Worm (Caenorhabditis elegans) whole organism, mixed stage, embryonic: ENCODE data around the gene arrd-11.

Source experiments
- M03D4.4 ChIP-seq: sonication (generic microtip); optimal IDR thresholded peaks from 2 replicates; lab custom pipeline; 2017; ENCODE audit warnings: mild to moderate bottlenecking, missing genetic modification characterization, missing compliant biosample characterization
- bed-3 ChIP-seq: fragments of 200-800 bp; sonication (Bioruptor generic); optimal IDR thresholded peaks from 3 replicates; lab custom pipeline; 2018; ENCODE audit warnings: mild to moderate bottlenecking, missing genetic modification characterization, moderate library complexity, missing compliant biosample characterization
- blmp-1 ChIP-seq: fragments of 150-350 bp; optimal IDR thresholded peaks from 2 replicates; lab custom pipeline; 2014; ENCODE audit warnings: missing biosample characterization, missing genetic modification characterization
- ceh-39 ChIP-seq: fragments of 150-350 bp; optimal IDR thresholded peaks from 2 replicates; lab custom pipeline; 2014; ENCODE audit warnings: missing biosample characterization, missing genetic modification characterization
- ceh-43 ChIP-seq: fragments of 200-800 bp; sonication (Bioruptor generic); optimal IDR thresholded peaks from 2 replicates; lab custom pipeline; 2018; ENCODE audit warnings: mild to moderate bottlenecking, missing genetic modification characterization, moderate library complexity, missing compliant biosample characterization
- ceh-83 ChIP-seq: fragments of 200-800 bp; sonication (Bioruptor generic); optimal IDR thresholded peaks from 2 replicates; lab custom pipeline; 2018; ENCODE audit warnings: mild to moderate bottlenecking, missing genetic modification characterization, missing compliant biosample characterization
- ces-1 ChIP-seq: fragments of 150-350 bp; optimal IDR thresholded peaks from 2 replicates; lab custom pipeline; 2014; ENCODE audit warnings: missing biosample characterization, missing genetic modification reagents, missing genetic modification characterization
- cnd-1 ChIP-seq: fragments of 200-800 bp; sonication (Bioruptor generic); optimal IDR thresholded peaks from 2 replicates; lab custom pipeline; 2018; ENCODE audit warnings: mild to moderate bottlenecking, missing genetic modification characterization, missing compliant biosample characterization
- drap-1 ChIP-seq: fragments of 200-800 bp; sonication (Bioruptor generic); optimal IDR thresholded peaks from 3 replicates; lab custom pipeline; 2018; ENCODE audit warnings: mild to moderate bottlenecking, missing genetic modification characterization, missing compliant biosample characterization
- elt-1 ChIP-seq: sonication (generic microtip); optimal IDR thresholded peaks from 2 replicates; lab custom pipeline; 2017; ENCODE audit warnings: missing genetic modification characterization, mild to moderate bottlenecking, missing compliant biosample characterization, antibody characterized with exemption, moderate library complexity, borderline replicate concordance; ENCODE audit not compliant: insufficient read depth
- elt-3 ChIP-seq: fragments of 150-350 bp; optimal IDR thresholded peaks from 2 replicates; lab custom pipeline; 2014; ENCODE audit warnings: missing biosample characterization, missing genetic modification characterization
- flh-1 ChIP-seq: fragments of 200-800 bp; sonication (Bioruptor generic); optimal IDR thresholded peaks from 2 replicates; lab custom pipeline; 2018; ENCODE audit warnings: mild to moderate bottlenecking, missing genetic modification characterization, moderate library complexity, missing compliant biosample characterization
- ham-2 ChIP-seq: fragments of 200-800 bp; sonication (Bioruptor generic); optimal IDR thresholded peaks from 2 replicates; lab custom pipeline; 2018; ENCODE audit warnings: mild to moderate bottlenecking, missing genetic modification characterization, missing compliant biosample characterization
- hlh-1 ChIP-seq: fragments of 150-350 bp; optimal IDR thresholded peaks from 2 replicates; lab custom pipeline; 2014; ENCODE audit warnings: missing biosample characterization, missing genetic modification reagents, missing genetic modification characterization
- lin-13 ChIP-seq: fragments of 150-350 bp; optimal IDR thresholded peaks from 2 replicates; lab custom pipeline; 2014; ENCODE audit warnings: missing biosample characterization, missing genetic modification characterization
- lin-32 ChIP-seq: fragments of 200-800 bp; sonication (Bioruptor generic); optimal IDR thresholded peaks from 2 replicates; lab custom pipeline; 2018; ENCODE audit warnings: mild to moderate bottlenecking, missing genetic modification characterization, missing compliant biosample characterization
- lsy-2 ChIP-seq: fragments of 150-350 bp; optimal IDR thresholded peaks from 2 replicates; lab custom pipeline; 2014; ENCODE audit warnings: missing biosample characterization, missing genetic modification characterization
- mab-5 ChIP-seq: fragments of 150-350 bp; optimal IDR thresholded peaks from 2 replicates; lab custom pipeline; 2014; ENCODE audit warnings: missing biosample characterization, missing genetic modification characterization
- mep-1 ChIP-seq: fragments of 150-350 bp; optimal IDR thresholded peaks from 2 replicates; lab custom pipeline; 2017; ENCODE audit warnings: missing biosample characterization, missing genetic modification reagents, missing genetic modification characterization, inconsistent platforms
- mls-2 ChIP-seq: sonication (generic microtip); optimal IDR thresholded peaks from 2 replicates; lab custom pipeline; 2016; ENCODE audit warnings: mild to moderate bottlenecking, missing genetic modification characterization, moderate library complexity, missing compliant biosample characterization
- nhr-12 ChIP-seq: fragments of 150-350 bp; optimal IDR thresholded peaks from 2 replicates; lab custom pipeline; 2014; ENCODE audit warnings: missing biosample characterization, missing genetic modification characterization
- nhr-2 ChIP-seq: fragments of 150-350 bp; optimal IDR thresholded peaks from 2 replicates; lab custom pipeline; 2014; ENCODE audit warnings: missing biosample characterization, missing genetic modification characterization
- nhr-237 ChIP-seq: fragments of 150-350 bp; optimal IDR thresholded peaks from 2 replicates; lab custom pipeline; 2014; ENCODE audit warnings: missing biosample characterization, missing genetic modification characterization
- nhr-28 ChIP-seq: fragments of 150-350 bp; optimal IDR thresholded peaks from 2 replicates; lab custom pipeline; 2014; ENCODE audit warnings: missing biosample characterization, missing genetic modification characterization
- nhr-76 ChIP-seq: sonication (generic microtip); optimal IDR thresholded peaks from 2 replicates; lab custom pipeline; 2017; ENCODE audit warnings: missing biosample characterization, missing genetic modification characterization
- pha-4 ChIP-seq: fragments of 150-350 bp; optimal IDR thresholded peaks from 2 replicates; lab custom pipeline; 2018; ENCODE audit warnings: missing biosample characterization, missing genetic modification reagents, missing genetic modification characterization
- sem-2 ChIP-seq: fragments of 200-800 bp; sonication (Bioruptor generic); optimal IDR thresholded peaks from 2 replicates; lab custom pipeline; 2018; ENCODE audit warnings: mild to moderate bottlenecking, missing genetic modification characterization, missing compliant biosample characterization
- snpc-4 ChIP-seq: fragments of 150-350 bp; optimal IDR thresholded peaks from 2 replicates; lab custom pipeline; 2014; ENCODE audit warnings: missing biosample characterization, missing genetic modification characterization
- sptf-1 ChIP-seq: sonication (generic microtip); optimal IDR thresholded peaks from 2 replicates; lab custom pipeline; 2017; ENCODE audit warnings: mild to moderate bottlenecking, missing genetic modification characterization, moderate library complexity, missing compliant biosample characterization
- tbx-8 ChIP-seq: fragments of 200-800 bp; sonication (Bioruptor generic); optimal IDR thresholded peaks from 2 replicates; lab custom pipeline; 2018; ENCODE audit warnings: mild to moderate bottlenecking, missing genetic modification characterization, moderate library complexity, missing compliant biosample characterization
- unc-120 ChIP-seq: sonication (generic microtip); optimal IDR thresholded peaks from 2 replicates; lab custom pipeline; 2017; ENCODE audit warnings: missing genetic modification characterization, missing compliant biosample characterization; ENCODE audit not compliant: poor library complexity, severe bottlenecking
- unc-39 ChIP-seq: fragments of 150-350 bp; optimal IDR thresholded peaks from 2 replicates; lab custom pipeline; 2014; ENCODE audit warnings: missing biosample characterization, missing genetic modification characterization
- unc-62 ChIP-seq: fragments of 150-350 bp; optimal IDR thresholded peaks from 2 replicates; lab custom pipeline; 2014; ENCODE audit warnings: missing biosample characterization, missing genetic modification reagents, missing genetic modification characterization
- zip-8 ChIP-seq: fragments of 150-350 bp; optimal IDR thresholded peaks from 2 replicates; lab custom pipeline; 2014; ENCODE audit warnings: missing biosample characterization, missing genetic modification characterization
- ztf-11 ChIP-seq: fragments of 150-350 bp; optimal IDR thresholded peaks from 2 replicates; lab custom pipeline; 2014; ENCODE audit warnings: missing biosample characterization, missing genetic modification characterization

Gene arrd-11

DNA sequence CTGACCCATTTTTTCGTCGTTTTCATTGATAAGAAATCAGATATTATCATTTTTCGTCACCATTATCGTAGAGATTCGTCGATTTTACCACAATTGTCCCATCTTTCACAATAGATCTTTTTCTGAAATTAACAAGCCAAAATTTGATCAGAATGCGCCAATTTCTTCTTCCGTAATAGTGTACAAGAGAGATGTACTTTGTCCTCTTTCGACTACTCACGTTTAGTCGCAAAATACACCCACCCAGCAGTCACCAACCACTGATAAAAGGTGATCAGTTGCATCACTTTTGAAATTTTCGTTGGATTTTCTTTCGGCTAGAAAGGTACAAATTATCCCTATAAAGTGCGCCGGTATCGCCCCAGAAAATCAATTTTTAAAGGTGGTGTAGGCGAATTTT is 30.6 kb upstream of the arrd-11 start:
- TF ChIP-seq lin-32 (GFP tag; lab: Kevin White, UChicago), result no peak
- no peak for TF ChIP-seq ceh-39 (tag; lab: Kevin White, UChicago)
- TF ChIP-seq sem-2 (GFP tag; lab: Kevin White, UChicago), result no peak
- TF ChIP-seq pha-4 (tag; lab: Kevin White, UChicago), result no peak
- TF ChIP-seq unc-39, result no peak
- no peak for TF ChIP-seq snpc-4 (tag; lab: Kevin White, UChicago)
- TF ChIP-seq nhr-76 (tag; lab: Kevin White, UChicago), result no peak
- TF ChIP-seq unc-62 (GFP tag; lab: Kevin White, UChicago), result no peak
- TF ChIP-seq M03D4.4 (tag; lab: Kevin White, UChicago), result no peak
- TF ChIP-seq unc-120 (tag; lab: Kevin White, UChicago), result no peak
- TF ChIP-seq hlh-1 (tag; lab: Kevin White, UChicago), result no peak
- no peak for TF ChIP-seq mab-5 (tag; lab: Kevin White, UChicago)
- TF ChIP-seq flh-1 (GFP tag; lab: Kevin White, UChicago), result no peak
- TF ChIP-seq elt-1, result no peak
- TF ChIP-seq ztf-11, result no peak
- no peak for TF ChIP-seq nhr-12 (tag; lab: Kevin White, UChicago)
- TF ChIP-seq blmp-1 (tag; lab: Kevin White, UChicago), result no peak

DNA sequence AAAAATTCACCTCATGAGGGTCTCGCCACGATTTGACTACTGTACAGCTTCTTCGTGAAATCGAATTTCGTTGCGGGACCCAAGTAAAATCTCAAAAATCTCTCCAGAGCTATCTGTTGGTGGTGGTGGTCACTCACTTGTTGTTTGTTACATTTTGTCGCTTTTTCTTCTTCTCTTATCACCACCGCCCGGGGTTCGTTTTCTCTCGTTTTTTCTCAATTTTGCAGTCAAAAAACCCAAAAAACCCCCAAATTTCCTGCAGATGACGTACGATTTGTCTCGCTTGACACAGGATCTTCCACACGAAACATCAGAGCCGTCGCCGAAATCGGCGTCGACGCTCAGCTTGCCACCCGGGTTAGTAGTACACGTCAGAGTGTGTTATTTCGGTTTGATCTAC is 27.1 kb upstream of the arrd-11 start, which contains the start of gene R06B9.5:
R06B9.5 (plus strand) TSS at position 232 of the 400 bp plus-strand sequence.
- TF ChIP-seq ztf-11 (no peak), mls-2 (tag; lab: Kevin White, UChicago) (no peak), zip-8 (tag; lab: Kevin White, UChicago) (no peak), sptf-1 (tag; lab: Kevin White, UChicago) (no peak), sem-2 (GFP tag; lab: Kevin White, UChicago) (no peak), mab-5 (tag; lab: Kevin White, UChicago) (no peak), nhr-237 (tag; lab: Kevin White, UChicago) (no peak), ceh-43 (no peak), lin-32 (GFP tag; lab: Kevin White, UChicago) (no peak), drap-1 (GFP tag; lab: Kevin White, UChicago) (no peak), elt-3 (no peak), flh-1 (GFP tag; lab: Kevin White, UChicago) (no peak), tbx-8 (GFP tag; lab: Kevin White, UChicago) (no peak), pha-4 (tag; lab: Kevin White, UChicago) (no peak), unc-120 (tag; lab: Kevin White, UChicago) (no peak), nhr-12 (tag; lab: Kevin White, UChicago) (no peak), nhr-76 (tag; lab: Kevin White, UChicago) (no peak), snpc-4 (tag; lab: Kevin White, UChicago) (no peak), hlh-1 (tag; lab: Kevin White, UChicago) (no peak)
- TF ChIP-seq, all 35 proteins: peak for 0

DNA sequence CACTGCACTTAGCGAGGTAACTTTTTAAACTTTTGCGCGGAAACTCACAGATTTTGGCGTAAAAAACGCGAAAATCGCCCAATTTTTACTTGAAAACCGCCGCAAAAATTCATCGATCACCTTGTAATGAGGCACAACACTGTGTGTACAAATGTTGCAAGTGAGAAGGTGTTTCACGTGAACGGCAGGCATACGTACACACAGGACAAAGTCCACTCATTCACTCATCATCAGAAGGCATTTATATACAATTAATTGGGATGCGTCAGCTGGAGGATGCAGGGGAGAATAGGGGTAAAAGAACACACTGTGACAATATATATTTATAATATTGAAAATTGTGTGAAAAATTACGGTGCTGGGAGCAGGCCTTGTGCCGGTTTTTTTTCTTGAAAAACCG is 26.3 kb upstream of the arrd-11 start:
- no peak for TF ChIP-seq elt-1
- TF ChIP-seq mab-5 (tag; lab: Kevin White, UChicago), result no peak
- TF ChIP-seq snpc-4 (tag; lab: Kevin White, UChicago), result no peak
- TF ChIP-seq ceh-39 (tag; lab: Kevin White, UChicago), result no peak
- no peak for TF ChIP-seq nhr-237 (tag; lab: Kevin White, UChicago)
- TF ChIP-seq drap-1 (GFP tag; lab: Kevin White, UChicago), result no peak
- TF ChIP-seq ceh-83, result no peak
- peak; percentile 65 for TF ChIP-seq nhr-2 (tag; lab: Kevin White, UChicago)
- TF ChIP-seq lin-13, result no peak
- no peak for TF ChIP-seq mls-2 (tag; lab: Kevin White, UChicago)
- TF ChIP-seq nhr-28 (tag; lab: Kevin White, UChicago), result no peak
- TF ChIP-seq sptf-1 (tag; lab: Kevin White, UChicago), result no peak
- no peak for TF ChIP-seq sem-2 (GFP tag; lab: Kevin White, UChicago)
- TF ChIP-seq ham-2 (GFP tag; lab: Kevin White, UChicago), result no peak
- no peak for TF ChIP-seq lsy-2 (tag; lab: Kevin White, UChicago)
- TF ChIP-seq mep-1 (tag; lab: Kevin White, UChicago), result no peak
- TF ChIP-seq bed-3, result no peak
- TF ChIP-seq nhr-12 (tag; lab: Kevin White, UChicago), result no peak
- no peak for TF ChIP-seq lin-32 (GFP tag; lab: Kevin White, UChicago)
- TF ChIP-seq unc-39, result no peak
- no peak for TF ChIP-seq zip-8 (tag; lab: Kevin White, UChicago)
- no peak for TF ChIP-seq ces-1
- TF ChIP-seq cnd-1 (tag; lab: Kevin White, UChicago), result peak; percentile 8
- TF ChIP-seq unc-62 (GFP tag; lab: Kevin White, UChicago), result peak; percentile 43
